Fruit fly (Drosophila melanogaster): ENCODE data around the gene CG4617.

Gene CG4617

dm6 chrX:7096495-7096995 is 7.7 kb downstream of the CG4617 start (continued):
- TF ChIP-seq crp (GFP tag; optimal IDR thresholded peaks at IDR 0.05) (peak in 1 of 2 experiments; percentile 42), lbe (GFP tag; optimal IDR thresholded peaks at IDR 0.05) (no peak), Dfd (GFP tag; optimal IDR thresholded peaks at IDR 0.05) (no peak), CG3065 (GFP tag; optimal IDR thresholded peaks at IDR 0.05) (no peak), dmrt99B (tag; optimal IDR thresholded peaks at IDR 0.05) (peak; percentile 89), Antp (GFP tag; optimal IDR thresholded peaks at IDR 0.05) (peak; percentile 78), seq (GFP tag; IDR thresholded peaks at IDR 0.05) (peak; percentile 89), bab2 (GFP tag; optimal IDR thresholded peaks at IDR 0.05) (peak; percentile 67), Hr78 (GFP tag; optimal IDR thresholded peaks at IDR 0.05) (peak in 1 of 2 experiments; percentile 54), sr (GFP tag; IDR thresholded peaks at IDR 0.05) (peak; percentile 24; the same call in 1 of the 3 replicates), CG17385 (GFP tag; optimal IDR thresholded peaks at IDR 0.05) (peak; percentile 85), Hr39 (optimal IDR thresholded peaks at IDR 0.05) (no peak), Lhr (GFP tag; optimal IDR thresholded peaks at IDR 0.05) (peak; percentile 41), crol (GFP tag; IDR thresholded peaks at IDR 0.05) (no peak), nom (GFP tag; optimal IDR thresholded peaks at IDR 0.05) (peak; percentile 61), NfI (GFP tag; optimal IDR thresholded peaks at IDR 0.05) (peak; percentile 88), CG4707 (GFP tag; optimal IDR thresholded peaks at IDR 0.05) (peak; percentile 44), Scr (GFP tag; IDR thresholded peaks at IDR 0.05; ENCODE audit: partially characterized antibody) (no peak), h (optimal IDR thresholded peaks at IDR 0.05) (no peak), schlank (tag; optimal IDR thresholded peaks at IDR 0.05) (peak; percentile 74)

DNA sequence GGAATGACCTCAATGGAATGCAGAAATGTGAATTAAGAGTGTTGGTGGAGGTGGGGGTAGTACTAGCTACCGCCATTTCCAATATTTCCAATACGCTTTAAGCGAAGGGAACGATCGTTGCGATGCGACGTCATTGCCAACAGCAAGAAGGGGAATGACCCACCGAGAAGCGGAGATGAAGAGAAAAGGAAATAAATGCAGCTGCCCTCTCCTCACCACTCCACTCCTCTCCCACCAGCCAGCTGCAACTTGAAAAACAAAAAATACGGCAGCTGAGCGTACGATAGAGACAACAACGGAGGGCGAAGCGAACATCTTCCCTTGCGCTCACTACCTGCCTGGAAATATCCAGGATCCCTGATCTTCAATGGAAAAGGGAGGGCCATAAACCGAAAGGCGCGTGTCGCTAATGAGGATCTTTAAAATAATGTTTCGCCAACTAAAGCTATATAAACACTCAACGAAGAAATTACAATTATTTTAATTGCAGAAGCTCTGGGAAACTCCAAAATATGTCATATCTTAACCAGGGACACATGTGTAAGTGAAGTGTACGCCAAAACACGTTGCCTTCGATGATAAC is 8.3 kb downstream of the CG4617 start:
- TF ChIP-seq CG31224 (GFP tag; IDR thresholded peaks at IDR 0.05) (0 out of 2 replicates have a peak, but pooled peaks have one; percentile 3), crol (GFP tag; IDR thresholded peaks at IDR 0.05) (peak; percentile 86), ac (GFP tag; optimal IDR thresholded peaks at IDR 0.05) (peak; percentile 66), pros (GFP tag; optimal IDR thresholded peaks at IDR 0.05) (peak; percentile 64), ken (GFP tag; IDR thresholded peaks at IDR 0.05) (no peak), dimm (GFP tag; IDR thresholded peaks at IDR 0.05) (no peak), danr (GFP tag; IDR thresholded peaks at IDR 0.05) (0 out of 2 replicates have a peak, but pooled peaks have one; percentile 2), ato (GFP tag; IDR thresholded peaks at IDR 0.05; ENCODE audit: partially characterized antibody) (0 out of 2 replicates have a peak, but pooled peaks have one; percentile 18), CG3995 (GFP tag; optimal IDR thresholded peaks at IDR 0.05) (no peak), CG1603 (tag; optimal IDR thresholded peaks at IDR 0.05) (no peak), CG7271 (tag; optimal IDR thresholded peaks at IDR 0.05) (no peak), Hmx (GFP tag; optimal IDR thresholded peaks at IDR 0.05) (no peak), row (GFP tag; IDR thresholded peaks at IDR 0.05) (no peak), CG3847 (GFP tag; IDR thresholded peaks at IDR 0.05) (0 out of 2 replicates have a peak, but pooled peaks have one; percentile 1), HLHmδ (GFP tag; optimal IDR thresholded peaks at IDR 0.05) (peak; percentile 14), caup (GFP tag; optimal IDR thresholded peaks at IDR 0.05; ENCODE audit: severe bottlenecking) (no peak), ATbp (GFP tag; optimal IDR thresholded peaks at IDR 0.05) (no peak), Ada2b (GFP tag; IDR thresholded peaks at IDR 0.05) (no peak), CG1529 (GFP tag; optimal IDR thresholded peaks at IDR 0.05) (no peak), cad (GFP tag; optimal IDR thresholded peaks at IDR 0.05) (peak; percentile 79), Trl (optimal IDR thresholded peaks at IDR 0.05) (peak in 1 of 2 experiments; percentile 45), Trl (GFP tag; optimal IDR thresholded peaks at IDR 0.05) (no peak)

Data from whole organism, embryonic.